Fruit fly (Drosophila melanogaster) whole organism, prepupa: Measurements from ENCODE around the gene CG13318.

Source experiments
- CG6792 ChIP-seq: fragments of 200-800 bp; sonication (Bioruptor generic); optimal IDR thresholded peaks from 3 replicates; lab custom pipeline; 2016; ENCODE audit warnings: missing biosample characterization, missing genetic modification characterization
- Eip93F ChIP-seq: fragments of 200-800 bp; sonication (Bioruptor generic); optimal IDR thresholded peaks from 2 replicates; lab custom pipeline; 2016; ENCODE audit warnings: missing biosample characterization, mild to moderate bottlenecking, missing genetic modification characterization
- acj6 ChIP-seq: fragments of 200-800 bp; sonication (Bioruptor generic); optimal IDR thresholded peaks from 3 replicates; lab custom pipeline; 2016; ENCODE audit warnings: missing biosample characterization, missing genetic modification characterization

Gene CG13318

DNA sequence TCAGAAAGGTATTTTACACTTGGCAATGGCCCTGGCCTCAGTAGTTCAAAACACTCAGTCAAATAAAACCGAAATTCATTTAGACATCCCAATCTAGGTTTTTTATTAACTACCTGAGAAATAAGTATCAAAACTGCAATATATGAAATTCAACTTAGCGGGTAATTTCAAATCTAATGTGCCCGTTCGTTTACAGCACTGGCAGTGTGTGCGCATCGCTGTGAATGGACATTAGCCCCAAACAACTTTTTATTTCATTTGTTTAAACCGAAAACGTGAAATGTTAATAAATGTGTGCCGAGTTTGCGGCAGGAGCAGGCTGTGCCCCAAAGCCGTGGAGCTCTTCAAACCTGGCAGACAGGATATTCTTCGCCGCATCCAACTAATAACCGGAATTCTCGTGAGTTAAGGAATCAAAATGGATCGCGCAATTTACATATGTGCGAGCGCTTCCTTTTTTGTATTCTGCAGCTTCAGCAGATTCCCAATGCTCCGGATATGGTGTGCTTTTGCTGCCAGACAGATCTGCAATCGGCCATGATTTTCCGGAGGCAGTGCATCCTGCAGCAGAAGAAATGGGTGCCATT lies 49.4 kb downstream of the CG13318 start, which contains the start of gene nom:
Gene nom, plus strand, starts transcription at position 213 of the 587 bp plus-strand sequence.
- TF ChIP-seq acj6 (GFP tag; lab: Kevin White, UChicago) (no peak), CG6792 (no peak), Eip93F (no peak)
